Worm (Caenorhabditis elegans) whole organism, L4 larva: ENCODE results near the gene ptr-9.
A peak's percentile ranks its signal among the peaks of the same experiment; 100 is the strongest.

Experiments
- D1046.2 ChIP-seq: fragments of 200-800 bp; sonication (Bioruptor generic); IDR thresholded peaks from 2 replicates; pipeline ENCODE4 v1.3.6; 2022; ENCODE audit warnings: missing genetic modification characterization, missing compliant biosample characterization
- F10B5.3 ChIP-seq: sonication (generic microtip); optimal IDR thresholded peaks from 2 replicates; lab custom pipeline; 2016; ENCODE audit warnings: mild to moderate bottlenecking, missing genetic modification characterization, missing compliant biosample characterization
- F26F4.8 ChIP-seq: fragments of 200-800 bp; sonication (Bioruptor generic); conservative IDR thresholded peaks from 2 replicates; pipeline ENCODE4 v1.3.6; 2022; ENCODE audit warnings: missing genetic modification characterization, missing compliant biosample characterization
- R02D3.7 ChIP-seq: fragments of 150-350 bp; sonication (generic microtip); optimal IDR thresholded peaks from 3 replicates; lab custom pipeline; 2014; ENCODE audit warnings: missing biosample characterization, missing genetic modification characterization
- T20F7.1 ChIP-seq: fragments of 200-800 bp; sonication (Bioruptor generic); optimal IDR thresholded peaks from 2 replicates; lab custom pipeline; 2018; ENCODE audit warnings: mild to moderate bottlenecking, missing genetic modification characterization, missing compliant biosample characterization
- Y105C5A.15 ChIP-seq: fragments of 200-800 bp; sonication (Bioruptor generic); IDR thresholded peaks from 2 replicates; pipeline ENCODE4 v1.3.6; 2022; ENCODE audit warnings: missing genetic modification characterization, missing compliant biosample characterization
- Y5F2A.4 ChIP-seq: fragments of 200-800 bp; sonication (Bioruptor generic); optimal IDR thresholded peaks from 2 replicates; lab custom pipeline; 2018; ENCODE audit warnings: mild to moderate bottlenecking, missing genetic modification characterization, missing compliant biosample characterization
- Y75B8A.6 ChIP-seq: fragments of 200-800 bp; sonication (Bioruptor generic); IDR thresholded peaks from 2 replicates; pipeline ENCODE4 v1.3.6; 2022; ENCODE audit warnings: missing genetic modification reagents, missing genetic modification characterization, missing compliant biosample characterization
- aha-1 ChIP-seq: fragments of 150-350 bp; peaks from one replicate; lab custom pipeline; 2014; ENCODE audit warnings: missing biosample characterization, missing genetic modification characterization
- ama-1 ChIP-seq: fragments of 150-350 bp; optimal IDR thresholded peaks from 2 replicates; lab custom pipeline; 2014; ENCODE audit warnings: inconsistent platforms, mixed read lengths
- arid-1 ChIP-seq: fragments of 200-800 bp; sonication (Bioruptor generic); conservative IDR thresholded peaks from 2 replicates; pipeline ENCODE4 v1.3.6; 2022; ENCODE audit warnings: missing genetic modification reagents, missing genetic modification characterization, missing compliant biosample characterization
- ceh-32 ChIP-seq: sonication (generic microtip); optimal IDR thresholded peaks from 2 replicates; lab custom pipeline; 2016; ENCODE audit warnings: mild to moderate bottlenecking, missing genetic modification characterization, missing compliant biosample characterization; ENCODE audit not compliant: poor library complexity
- ceh-44 ChIP-seq: fragments of 200-800 bp; sonication (Bioruptor generic); IDR thresholded peaks from 2 replicates; pipeline ENCODE4 v1.3.6; 2022; ENCODE audit warnings: missing genetic modification reagents, missing genetic modification characterization, missing compliant biosample characterization
- ceh-62 ChIP-seq: sonication (generic microtip); optimal IDR thresholded peaks from 2 replicates; lab custom pipeline; 2017; ENCODE audit warnings: missing biosample characterization, missing genetic modification characterization
- ces-1 ChIP-seq: fragments of 150-350 bp; sonication (generic microtip); optimal IDR thresholded peaks from 4 replicates; lab custom pipeline; 2014; ENCODE audit warnings: missing biosample characterization, missing genetic modification reagents, missing genetic modification characterization
- ctbp-1 ChIP-seq: fragments of 200-800 bp; sonication (Bioruptor generic); IDR thresholded peaks from 2 replicates; pipeline ENCODE4 v1.3.6; 2022; ENCODE audit warnings: missing genetic modification reagents, missing genetic modification characterization, missing compliant biosample characterization
- daf-16 ChIP-seq, 3 experiments: sonication (generic microtip); optimal IDR thresholded peaks; 2 replicates each; lab custom pipeline; 2016 to 2017; ENCODE audit warnings: missing genetic modification characterization in 3 of 3, missing genetic modification reagents in 3 of 3, mild to moderate bottlenecking in 2 of 3, missing compliant biosample characterization in 2 of 3, missing biosample characterization in 1 of 3, moderate library complexity in 1 of 3
- dmd-9 ChIP-seq: fragments of 200-800 bp; sonication (Bioruptor generic); IDR thresholded peaks from 2 replicates; pipeline ENCODE4 v1.3.6; 2022; ENCODE audit warnings: missing genetic modification reagents, missing genetic modification characterization, missing compliant biosample characterization
- hlh-30 ChIP-seq: sonication (generic microtip); optimal IDR thresholded peaks from 2 replicates; lab custom pipeline; 2017; ENCODE audit warnings: antibody characterized with exemption, mild to moderate bottlenecking, missing genetic modification characterization, missing compliant biosample characterization; ENCODE audit not compliant: insufficient read depth
- hmg-1.1 ChIP-seq: fragments of 200-800 bp; sonication (Bioruptor generic); IDR thresholded peaks from 2 replicates; pipeline ENCODE4 v1.3.6; 2022; ENCODE audit warnings: missing genetic modification reagents, missing genetic modification characterization, missing compliant biosample characterization
- lsy-2 ChIP-seq, 2 experiments: fragments of 150-350 bp in 1 of 2; sonication (generic microtip) in 1 of 2; optimal IDR thresholded peaks; 2 replicates each; lab custom pipeline; 2014 to 2017; ENCODE audit warnings: missing biosample characterization in 2 of 2, missing genetic modification characterization in 2 of 2
- mep-1 ChIP-seq: fragments of 150-350 bp; sonication (generic microtip); optimal IDR thresholded peaks from 3 replicates; lab custom pipeline; 2014; ENCODE audit warnings: missing biosample characterization, missing genetic modification characterization
- nhr-102 ChIP-seq: sonication (generic microtip); optimal IDR thresholded peaks from 2 replicates; lab custom pipeline; 2016; ENCODE audit warnings: mild to moderate bottlenecking, missing genetic modification characterization, moderate library complexity, missing compliant biosample characterization
- nhr-11 ChIP-seq: fragments of 150-350 bp; optimal IDR thresholded peaks from 2 replicates; lab custom pipeline; 2014; ENCODE audit warnings: missing biosample characterization, missing genetic modification characterization
- nhr-237 ChIP-seq: sonication (generic microtip); optimal IDR thresholded peaks from 2 replicates; lab custom pipeline; 2017; ENCODE audit warnings: missing biosample characterization, missing genetic modification characterization
- nhr-25 ChIP-seq: sonication (generic microtip); optimal IDR thresholded peaks from 2 replicates; lab custom pipeline; 2017; ENCODE audit warnings: missing genetic modification characterization, mild to moderate bottlenecking, missing compliant biosample characterization, antibody characterized with exemption, moderate library complexity, borderline replicate concordance; ENCODE audit not compliant: insufficient read depth
- nhr-48 ChIP-seq: sonication (generic microtip); optimal IDR thresholded peaks from 2 replicates; lab custom pipeline; 2016; ENCODE audit warnings: mild to moderate bottlenecking, missing genetic modification characterization, missing compliant biosample characterization
- nhr-76 ChIP-seq: fragments of 150-350 bp; optimal IDR thresholded peaks from 2 replicates; lab custom pipeline; 2014; ENCODE audit warnings: missing biosample characterization, missing genetic modification characterization
- php-3 ChIP-seq: fragments of 200-800 bp; sonication (Bioruptor generic); IDR thresholded peaks from 2 replicates; pipeline ENCODE4 v1.3.6; 2022; ENCODE audit warnings: missing genetic modification reagents, missing genetic modification characterization, missing compliant biosample characterization
- pqm-1 ChIP-seq: sonication (generic microtip); optimal IDR thresholded peaks from 2 replicates; lab custom pipeline; 2017; ENCODE audit warnings: missing biosample characterization, missing genetic modification characterization
- rbr-2 ChIP-seq: sonication (generic microtip); optimal IDR thresholded peaks from 2 replicates; lab custom pipeline; 2016; ENCODE audit warnings: missing genotype, missing genetic modification characterization, missing compliant biosample characterization
- sdz-12 ChIP-seq: fragments of 200-800 bp; sonication (Bioruptor generic); optimal IDR thresholded peaks from 2 replicates; lab custom pipeline; 2018; ENCODE audit warnings: mild to moderate bottlenecking, missing genetic modification characterization, missing compliant biosample characterization
- snpc-1.2 ChIP-seq: fragments of 200-800 bp; sonication (Bioruptor generic); IDR thresholded peaks from 2 replicates; pipeline ENCODE4 v1.3.6; 2022; ENCODE audit warnings: missing genetic modification reagents, missing genetic modification characterization, missing compliant biosample characterization
- spr-3 ChIP-seq: fragments of 200-800 bp; sonication (Bioruptor generic); optimal IDR thresholded peaks from 2 replicates; lab custom pipeline; 2018; ENCODE audit warnings: mild to moderate bottlenecking, missing genetic modification characterization, missing compliant biosample characterization
- tag-97 ChIP-seq: fragments of 200-800 bp; sonication (Bioruptor generic); IDR thresholded peaks from 2 replicates; pipeline ENCODE4 v1.3.6; 2022; ENCODE audit warnings: missing genetic modification characterization, missing compliant biosample characterization
- vab-7 ChIP-seq: fragments of 200-800 bp; sonication (Bioruptor generic); IDR thresholded peaks from 2 replicates; pipeline ENCODE4 v1.3.6; 2022; ENCODE audit warnings: missing genetic modification reagents, missing genetic modification characterization, missing compliant biosample characterization

The ptr-9 gene

DNA sequence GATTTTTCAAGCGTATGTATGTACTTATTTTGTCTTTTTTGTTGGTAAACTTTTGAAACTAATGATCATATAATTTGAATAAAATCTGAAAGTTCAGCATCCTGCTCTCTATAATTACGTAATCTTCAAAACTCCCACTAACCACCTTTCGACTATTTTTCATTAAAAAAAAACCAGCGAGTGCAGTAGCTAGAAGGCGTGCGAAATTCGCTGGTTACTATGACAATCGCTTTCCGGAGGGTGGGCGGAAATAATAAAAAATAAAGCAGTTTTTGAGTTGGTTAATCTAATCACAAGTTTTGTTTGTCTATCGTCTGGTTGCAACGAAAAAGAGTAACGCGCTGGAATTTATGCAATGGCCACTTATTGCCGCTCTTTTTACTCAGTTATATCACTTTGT is 6.7 kb downstream of the ptr-9 start, which contains the start of gene irld-34:
TSS of gene irld-34 (plus strand) at position 301 of the 400 bp plus-strand sequence.
- no peak for TF ChIP-seq nhr-48 (tag; lab: Kevin White, UChicago)
- TF ChIP-seq ceh-44 (GFP tag; lab: Robert Waterston, UW), result no peak
- TF ChIP-seq nhr-237 (tag; lab: Kevin White, UChicago), result no peak
- TF ChIP-seq sdz-12 (GFP tag; lab: Kevin White, UChicago), result no peak
- no peak for TF ChIP-seq D1046.2
- TF ChIP-seq Y75B8A.6 (GFP tag; lab: Robert Waterston, UW), result no peak
- no peak for TF ChIP-seq Y105C5A.15 (GFP tag; lab: Robert Waterston, UW)
- TF ChIP-seq hmg-1.1 (GFP tag; lab: Robert Waterston, UW), result no peak
- TF ChIP-seq ctbp-1, result no peak
- no peak for TF ChIP-seq ceh-32
- TF ChIP-seq R02D3.7 (tag; lab: Kevin White, UChicago), result no peak
- TF ChIP-seq tag-97, result no peak
- TF ChIP-seq rbr-2 (tag; lab: Kevin White, UChicago), result no peak
- TF ChIP-seq spr-3, result no peak
- TF ChIP-seq ama-1, result no peak
- TF ChIP-seq pqm-1 (tag; lab: Kevin White, UChicago), result no peak

DNA sequence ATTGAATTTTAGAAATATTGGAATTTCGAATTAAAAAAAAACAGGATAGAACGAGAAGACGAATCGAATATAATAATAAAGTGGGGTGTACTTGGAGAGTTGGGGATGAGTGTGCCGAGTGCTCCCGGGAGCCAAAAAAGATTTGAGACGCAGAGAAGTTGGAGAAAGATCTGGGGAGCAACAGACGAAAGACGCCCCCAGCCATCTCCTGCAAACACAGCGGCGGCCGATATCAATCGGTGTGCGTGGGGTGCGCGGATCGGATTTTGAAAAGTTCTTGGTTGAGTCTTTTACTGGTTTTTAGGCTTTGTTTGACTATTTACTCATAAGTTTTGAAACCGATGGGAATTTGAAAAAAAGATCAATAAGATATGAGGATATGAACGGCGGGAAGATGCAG is 7.6 kb downstream of the ptr-9 start, which contains the start of gene nhl-1:
TSS of gene nhl-1 (minus strand) at position 101 of the 400 bp plus-strand sequence.
- TF ChIP-seq ces-1 (GFP tag; lab: Kevin White, UChicago) (no peak), F10B5.3 (tag; lab: Kevin White, UChicago) (no peak), nhr-11 (tag; lab: Kevin White, UChicago) (no peak), snpc-1.2 (no peak), lsy-2 (tag; optimal IDR thresholded peaks at IDR 0.05; lab: Kevin White, UChicago) (no peak), nhr-76 (tag; lab: Kevin White, UChicago) (no peak)

DNA sequence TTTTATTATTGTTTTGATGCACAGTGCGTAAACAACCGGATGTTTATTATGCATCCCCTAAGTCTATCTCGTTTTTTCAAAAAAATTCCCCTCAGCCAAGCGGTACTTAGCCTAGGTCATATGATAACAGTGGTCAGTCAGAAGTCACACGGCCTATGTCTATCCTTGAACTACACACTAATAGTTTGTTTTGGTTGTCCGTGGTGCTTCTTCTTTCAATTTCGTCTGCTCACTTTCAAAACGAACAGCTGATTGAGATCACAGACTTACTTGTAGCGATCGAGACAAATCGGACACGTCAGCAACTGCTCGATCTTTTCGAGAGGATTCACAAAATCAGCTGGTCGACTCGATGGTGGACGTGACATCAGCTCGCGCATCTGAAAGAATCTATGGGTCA is 8.5 kb downstream of the ptr-9 start:
- TF ChIP-seq nhr-48 (tag; lab: Kevin White, UChicago) (no peak), dmd-9 (GFP tag; lab: Robert Waterston, UW) (no peak), daf-16 (GFP tag; optimal IDR thresholded peaks at IDR 0.05; lab: Kevin White, UChicago) (peak in 1 of 2 experiments; percentile 9), daf-16 (tag; optimal IDR thresholded peaks at IDR 0.05; lab: Kevin White, UChicago) (no peak), nhr-237 (tag; lab: Kevin White, UChicago) (no peak), Y5F2A.4 (GFP tag; lab: Kevin White, UChicago) (no peak), nhr-102 (no peak), arid-1 (GFP tag; lab: Robert Waterston, UW) (no peak), hlh-30 (peak; percentile 27), mep-1 (tag; lab: Kevin White, UChicago) (no peak), F26F4.8 (no peak), nhr-25 (tag; lab: Kevin White, UChicago) (no peak), nhr-11 (tag; lab: Kevin White, UChicago) (peak; percentile 17), vab-7 (GFP tag; lab: Robert Waterston, UW) (no peak), T20F7.1 (no peak), tag-97 (no peak), php-3 (GFP tag; lab: Robert Waterston, UW) (no peak)

- TF ChIP-seq ceh-62 (tag; lab: Kevin White, UChicago) (no peak), aha-1 (tag; lab: Kevin White, UChicago) (peak; percentile 19)
- TF ChIP-seq, all 104 proteins: peak for 1
These were observed 9.7 kb downstream of the ptr-9 start for ce11 chrIII:9151782-9152181.
